Worm (Caenorhabditis elegans) whole organism, L4 larva: ENCODE results near the gene F57G4.10.

Experiments used
- ceh-82 ChIP-seq: sonication (generic microtip); optimal IDR thresholded peaks from 2 replicates; lab custom pipeline; 2017; ENCODE audit warnings: missing biosample characterization, missing genetic modification characterization
- hif-1 ChIP-seq, 2 experiments: sonication (generic microtip); optimal IDR thresholded peaks; 2 replicates each; lab custom pipeline; 2016 to 2017; ENCODE audit warnings: missing compliant biosample characterization in 2 of 2, missing genetic modification characterization in 2 of 2, missing genetic modification reagents in 2 of 2, missing genotype in 2 of 2, mild to moderate bottlenecking in 1 of 2
- lin-15B ChIP-seq: fragments of 150-350 bp; sonication (generic microtip); optimal IDR thresholded peaks from 3 replicates; lab custom pipeline; 2014; ENCODE audit warnings: missing biosample characterization, missing genetic modification characterization
- mdl-1 ChIP-seq, 2 experiments: fragments of 150-350 bp in 1 of 2; sonication (generic microtip) in 1 of 2; optimal IDR thresholded peaks; 2 replicates each; lab custom pipeline; 2014 to 2017; ENCODE audit warnings: missing biosample characterization in 2 of 2, missing genetic modification characterization in 2 of 2
- nhr-28 ChIP-seq: fragments of 150-350 bp; optimal IDR thresholded peaks from 2 replicates; lab custom pipeline; 2014; ENCODE audit warnings: missing biosample characterization, missing genetic modification characterization
- nhr-76 ChIP-seq: fragments of 150-350 bp; optimal IDR thresholded peaks from 2 replicates; lab custom pipeline; 2014; ENCODE audit warnings: missing biosample characterization, missing genetic modification characterization
- snpc-4 ChIP-seq: fragments of 150-350 bp; optimal IDR thresholded peaks from 2 replicates; lab custom pipeline; 2014; ENCODE audit warnings: missing biosample characterization, missing genetic modification characterization
- unc-39 ChIP-seq: sonication (generic microtip); optimal IDR thresholded peaks from 2 replicates; lab custom pipeline; 2017; ENCODE audit warnings: missing biosample characterization, missing genetic modification characterization
- unc-62 ChIP-seq, 3 experiments: fragments of 150-350 bp in 1 of 3; sonication (generic microtip); optimal IDR thresholded peaks in 2 of 3; peaks in 1 of 3; 1 replicate in 1 of 3; 2 replicates in 2 of 3; lab custom pipeline; 2014 to 2017; ENCODE audit warnings: missing biosample characterization in 3 of 3, missing genetic modification characterization in 3 of 3, missing genetic modification reagents in 3 of 3, missing genotype in 1 of 3

ce11 chrV:17660003-17660402 is 31.3 kb downstream of the F57G4.10 start, which contains the start of gene dgat-2:
- TF ChIP-seq hif-1 (tag; optimal IDR thresholded peaks at IDR 0.05; lab: Kevin White, UChicago): no peak
- no peak for TF ChIP-seq unc-62 (GFP tag; optimal IDR thresholded peaks at IDR 0.05 in 1 of 2; lab: Kevin White, UChicago)
- no peak for TF ChIP-seq unc-62 (tag; optimal IDR thresholded peaks at IDR 0.05; lab: Kevin White, UChicago)
- no peak for TF ChIP-seq unc-39
- no peak for TF ChIP-seq nhr-76 (tag; lab: Kevin White, UChicago)
- TF ChIP-seq ceh-82 (tag; lab: Kevin White, UChicago): no peak
- TF ChIP-seq lin-15B (tag; lab: Kevin White, UChicago): no peak
- TF ChIP-seq nhr-28 (tag; lab: Kevin White, UChicago): no peak
- no peak for TF ChIP-seq mdl-1 (tag; optimal IDR thresholded peaks at IDR 0.05; lab: Kevin White, UChicago)
- no peak for TF ChIP-seq snpc-4 (tag; lab: Kevin White, UChicago)
